Worm (Caenorhabditis elegans) whole organism, L4 larva: Measurements from ENCODE around the gene T07F12.4.

Source experiments
- F37D6.2 ChIP-seq: sonication (generic microtip); optimal IDR thresholded peaks from 2 replicates; lab custom pipeline; 2016; ENCODE audit warnings: mild to moderate bottlenecking, missing genetic modification characterization, missing compliant biosample characterization
- F49E8.2 ChIP-seq: sonication (generic microtip); optimal IDR thresholded peaks from 2 replicates; lab custom pipeline; 2016; ENCODE audit warnings: missing compliant biosample characterization, mild to moderate bottlenecking, missing genetic modification characterization, borderline replicate concordance
- Y5F2A.4 ChIP-seq: fragments of 200-800 bp; sonication (Bioruptor generic); optimal IDR thresholded peaks from 2 replicates; lab custom pipeline; 2018; ENCODE audit warnings: mild to moderate bottlenecking, missing genetic modification characterization, missing compliant biosample characterization
- aha-1 ChIP-seq: fragments of 150-350 bp; peaks from one replicate; lab custom pipeline; 2014; ENCODE audit warnings: missing biosample characterization, missing genetic modification characterization
- ceh-82 ChIP-seq: sonication (generic microtip); optimal IDR thresholded peaks from 2 replicates; lab custom pipeline; 2017; ENCODE audit warnings: missing biosample characterization, missing genetic modification characterization
- lsy-2 ChIP-seq, 2 experiments: fragments of 150-350 bp in 1 of 2; sonication (generic microtip) in 1 of 2; optimal IDR thresholded peaks; 2 replicates each; lab custom pipeline; 2014 to 2017; ENCODE audit warnings: missing biosample characterization in 2 of 2, missing genetic modification characterization in 2 of 2
- nhr-6 ChIP-seq: fragments of 150-350 bp; optimal IDR thresholded peaks from 2 replicates; lab custom pipeline; 2014; ENCODE audit warnings: missing biosample characterization, missing genetic modification characterization
- skn-1 ChIP-seq: fragments of 150-350 bp; optimal IDR thresholded peaks from 2 replicates; lab custom pipeline; 2014; ENCODE audit warnings: missing biosample characterization, missing genetic modification characterization
- unc-62 ChIP-seq, 3 experiments: fragments of 150-350 bp in 1 of 3; sonication (generic microtip); optimal IDR thresholded peaks in 2 of 3; peaks in 1 of 3; 1 replicate in 1 of 3; 2 replicates in 2 of 3; lab custom pipeline; 2014 to 2017; ENCODE audit warnings: missing biosample characterization in 3 of 3, missing genetic modification characterization in 3 of 3, missing genetic modification reagents in 3 of 3, missing genotype in 1 of 3

- TF ChIP-seq unc-62 (GFP tag; optimal IDR thresholded peaks at IDR 0.05 in 1 of 2; lab: Kevin White, UChicago) (no peak), unc-62 (tag; optimal IDR thresholded peaks at IDR 0.05; lab: Kevin White, UChicago) (no peak), nhr-6 (no peak), skn-1 (tag; lab: Kevin White, UChicago) (no peak), ceh-82 (no peak), lsy-2 (tag; optimal IDR thresholded peaks at IDR 0.05; lab: Kevin White, UChicago) (no peak), aha-1 (tag; lab: Kevin White, UChicago) (no peak), Y5F2A.4 (GFP tag; lab: Kevin White, UChicago) (no peak), F37D6.2 (tag; lab: Kevin White, UChicago) (no peak), F49E8.2 (tag; lab: Kevin White, UChicago) (no peak)
Measured at ce11 chrX:4875296-4875695, 25.3 kb downstream of the T07F12.4 start.
